Worm (Caenorhabditis elegans): ENCODE measurements around the gene hsp-75.

DNA sequence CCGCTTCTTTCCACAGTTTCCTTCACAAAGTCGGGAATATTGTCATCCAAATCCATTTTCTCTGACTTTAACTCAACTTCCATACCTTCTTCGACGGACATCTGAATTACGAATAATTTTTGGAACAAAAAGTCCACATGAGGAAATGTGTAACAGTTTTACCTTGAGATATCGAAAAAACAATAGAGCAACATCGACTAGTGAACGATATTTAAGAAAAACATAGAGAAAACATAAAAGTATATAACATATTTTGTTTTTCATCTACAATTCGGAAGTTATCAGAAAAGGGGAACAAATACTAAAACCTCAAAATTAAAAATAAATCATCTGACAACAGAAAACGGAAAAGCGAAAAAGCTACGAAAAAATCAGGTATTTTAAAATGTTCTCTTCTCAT is 6.3 kb upstream of the hsp-75 start, which contains the start of gene adr-2:
- no peak for TF ChIP-seq nfya-1 (tag; optimal IDR thresholded peaks at IDR 0.05)
- no peak for TF ChIP-seq ceh-34 (tag; optimal IDR thresholded peaks at IDR 0.05)
- no peak for TF ChIP-seq zip-5 (tag; optimal IDR thresholded peaks at IDR 0.05)
- no peak for TF ChIP-seq pqm-1 (tag; optimal IDR thresholded peaks at IDR 0.05)
- TF ChIP-seq ama-1 (optimal IDR thresholded peaks at IDR 0.05): no peak
- no peak for TF ChIP-seq hlh-30 (tag; optimal IDR thresholded peaks at IDR 0.05; ENCODE audit: insufficient read depth)
- no peak for TF ChIP-seq sox-4 (tag; optimal IDR thresholded peaks at IDR 0.05)

All from whole organism, late embryonic.